Worm (Caenorhabditis elegans): Measurements from ENCODE around the gene sma-1.

DNA sequence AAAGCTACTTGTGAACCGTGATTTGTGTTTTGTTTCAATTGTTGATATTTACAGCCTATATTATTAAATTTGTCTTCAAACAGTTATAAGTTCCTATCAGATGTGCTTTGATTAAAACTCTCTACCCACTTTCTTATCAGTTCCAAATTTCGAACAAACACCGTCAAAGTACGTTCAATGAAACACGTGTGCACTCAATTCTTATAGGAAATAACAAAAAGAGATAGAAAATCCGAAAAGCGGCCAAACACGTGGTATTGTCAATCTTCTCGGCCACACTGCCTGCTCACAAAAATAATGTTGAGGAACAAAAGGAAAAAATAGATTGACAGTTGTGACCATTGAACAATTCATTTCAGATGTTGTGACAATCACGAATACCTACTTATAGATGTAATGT lies 13.3 kb upstream of the sma-1 start:
- TF ChIP-seq pes-1 (GFP tag; IDR thresholded peaks at IDR 0.05): no peak
- TF ChIP-seq flt-1 (GFP tag; IDR thresholded peaks at IDR 0.05): no peak
